Worm (Caenorhabditis elegans) whole organism, L3 larva: ENCODE data around the gene F45E6.1.

ENCODE experiments used
- R02D3.7 ChIP-seq: fragments of 150-350 bp; optimal IDR thresholded peaks from 2 replicates; lab custom pipeline; 2014; ENCODE audit warnings: missing biosample characterization, missing genetic modification characterization
- ceh-16 ChIP-seq: sonication (generic microtip); optimal IDR thresholded peaks from 2 replicates; lab custom pipeline; 2017; ENCODE audit warnings: missing biosample characterization, missing genetic modification characterization
- ceh-82 ChIP-seq: fragments of 150-350 bp; optimal IDR thresholded peaks from 2 replicates; lab custom pipeline; 2014; ENCODE audit warnings: missing biosample characterization, missing genetic modification characterization
- egl-5 ChIP-seq: fragments of 150-350 bp; optimal IDR thresholded peaks from 2 replicates; lab custom pipeline; 2017; ENCODE audit warnings: missing biosample characterization, missing genetic modification reagents, missing genetic modification characterization, inconsistent platforms
- snpc-4 ChIP-seq: fragments of 150-350 bp; optimal IDR thresholded peaks from 2 replicates; lab custom pipeline; 2014; ENCODE audit warnings: missing biosample characterization, missing genetic modification characterization
- unc-62 ChIP-seq: fragments of 150-350 bp; sonication (generic microtip); optimal IDR thresholded peaks from 4 replicates; lab custom pipeline; 2014; ENCODE audit warnings: missing biosample characterization, missing genetic modification reagents, missing genetic modification characterization

DNA sequence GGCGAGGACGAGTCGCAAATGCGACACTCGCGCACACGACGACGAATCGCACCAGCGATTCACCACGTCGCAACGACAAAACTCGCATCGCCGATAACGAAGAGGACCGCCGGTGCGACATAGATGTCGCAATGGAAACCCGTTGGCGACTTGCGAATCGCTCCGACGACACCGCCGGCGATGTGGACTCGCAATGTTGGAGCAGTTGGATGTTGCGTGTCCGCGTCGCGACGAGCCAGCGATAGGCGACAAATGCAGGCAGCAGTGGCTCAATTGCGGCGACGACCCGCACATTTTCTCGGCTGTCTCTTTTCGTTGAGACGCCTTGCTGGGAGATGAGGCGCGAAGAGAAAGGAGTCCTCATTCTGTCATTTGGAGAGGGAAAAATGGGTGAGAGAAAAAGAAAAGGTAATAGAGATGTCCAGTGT lies 25.1 kb downstream of the F45E6.1 start:
- no peak for TF ChIP-seq snpc-4
- TF ChIP-seq egl-5 (tag; lab: Kevin White, UChicago), result peak; percentile 28
- no peak for TF ChIP-seq R02D3.7 (tag; lab: Kevin White, UChicago)
- TF ChIP-seq ceh-82 (tag; lab: Kevin White, UChicago), result no peak
- no peak for TF ChIP-seq ceh-16 (tag; lab: Kevin White, UChicago)
- no peak for TF ChIP-seq unc-62 (GFP tag; lab: Kevin White, UChicago)
